Worm (Caenorhabditis elegans) whole organism, L4 larva: ENCODE results near the gene sms-3.

Experiments used
- Y5F2A.4 ChIP-seq: fragments of 200-800 bp; sonication (Bioruptor generic); optimal IDR thresholded peaks from 2 replicates; lab custom pipeline; 2018; ENCODE audit warnings: mild to moderate bottlenecking, missing genetic modification characterization, missing compliant biosample characterization
- ZK546.5 ChIP-seq, 2 experiments: sonication (generic microtip); optimal IDR thresholded peaks; 2 replicates each; lab custom pipeline; 2017; ENCODE audit warnings: missing biosample characterization in 2 of 2, missing genetic modification characterization in 2 of 2
- aly-2 ChIP-seq: sonication (generic microtip); optimal IDR thresholded peaks from 2 replicates; lab custom pipeline; 2018; ENCODE audit warnings: missing biosample characterization, missing genetic modification characterization
- dpl-1 ChIP-seq: fragments of 150-350 bp; optimal IDR thresholded peaks from 2 replicates; lab custom pipeline; 2014; ENCODE audit warnings: missing biosample characterization, missing genetic modification reagents, missing genetic modification characterization
- egl-27 ChIP-seq: sonication (generic microtip); optimal IDR thresholded peaks from 3 replicates; lab custom pipeline; 2017; ENCODE audit warnings: missing biosample characterization, missing genetic modification reagents, missing genetic modification characterization
- lin-29 ChIP-seq: fragments of 200-800 bp; sonication (Bioruptor generic); IDR thresholded peaks from 2 replicates; pipeline ENCODE4 v1.3.6; 2022; ENCODE audit warnings: missing genetic modification reagents, missing genetic modification characterization, missing compliant biosample characterization
- nhr-10 ChIP-seq: fragments of 150-350 bp; optimal IDR thresholded peaks from 2 replicates; lab custom pipeline; 2014; ENCODE audit warnings: missing biosample characterization, missing genetic modification characterization
- nhr-237 ChIP-seq: sonication (generic microtip); optimal IDR thresholded peaks from 2 replicates; lab custom pipeline; 2017; ENCODE audit warnings: missing biosample characterization, missing genetic modification characterization
- nhr-77 ChIP-seq: fragments of 150-350 bp; optimal IDR thresholded peaks from 2 replicates; lab custom pipeline; 2014; ENCODE audit warnings: missing biosample characterization, missing genetic modification characterization
- saeg-2 ChIP-seq: fragments of 200-800 bp; sonication (Bioruptor generic); IDR thresholded peaks from 2 replicates; pipeline ENCODE4 v1.3.6; 2022; ENCODE audit warnings: missing genetic modification reagents, missing genetic modification characterization, missing compliant biosample characterization
- zag-1 ChIP-seq: fragments of 150-350 bp; optimal IDR thresholded peaks from 2 replicates; lab custom pipeline; 2014; ENCODE audit warnings: missing biosample characterization, missing genetic modification characterization

DNA sequence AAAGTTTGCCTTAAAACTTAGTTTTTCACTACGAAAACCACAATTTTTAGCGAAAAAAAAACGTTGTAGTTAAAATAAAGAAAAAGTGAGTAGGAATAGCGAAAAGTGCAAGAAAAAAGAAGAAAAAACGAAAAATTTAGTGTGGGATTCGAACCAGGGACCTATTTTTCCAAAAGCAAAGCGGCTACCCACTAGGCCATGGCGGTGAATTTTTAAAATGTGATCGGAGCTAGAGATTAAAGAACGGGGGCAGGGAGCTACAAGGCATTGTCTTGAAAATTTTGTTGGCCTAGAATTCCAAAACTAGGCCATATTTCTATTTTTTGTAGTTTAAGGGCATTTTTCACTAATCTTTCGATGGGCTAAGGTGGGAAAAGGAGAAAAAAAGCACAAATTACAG lies 2.8 kb upstream of the sms-3 start:
- TF ChIP-seq nhr-237 (tag; lab: Kevin White, UChicago) (no peak), dpl-1 (GFP tag; lab: Kevin White, UChicago) (no peak), aly-2 (tag; lab: Kevin White, UChicago) (no peak), Y5F2A.4 (GFP tag; lab: Kevin White, UChicago) (peak; percentile 2), ZK546.5 (tag; optimal IDR thresholded peaks at IDR 0.05; lab: Kevin White, UChicago) (no peak), egl-27 (tag; lab: Kevin White, UChicago) (no peak), zag-1 (no peak), saeg-2 (GFP tag; lab: Robert Waterston, UW) (no peak), lin-29 (GFP tag; lab: Robert Waterston, UW) (no peak), nhr-77 (no peak), nhr-10 (tag; lab: Kevin White, UChicago) (no peak)
